Fruit fly (Drosophila melanogaster): ENCODE data around the gene RpS19b.

Gene RpS19b

DNA sequence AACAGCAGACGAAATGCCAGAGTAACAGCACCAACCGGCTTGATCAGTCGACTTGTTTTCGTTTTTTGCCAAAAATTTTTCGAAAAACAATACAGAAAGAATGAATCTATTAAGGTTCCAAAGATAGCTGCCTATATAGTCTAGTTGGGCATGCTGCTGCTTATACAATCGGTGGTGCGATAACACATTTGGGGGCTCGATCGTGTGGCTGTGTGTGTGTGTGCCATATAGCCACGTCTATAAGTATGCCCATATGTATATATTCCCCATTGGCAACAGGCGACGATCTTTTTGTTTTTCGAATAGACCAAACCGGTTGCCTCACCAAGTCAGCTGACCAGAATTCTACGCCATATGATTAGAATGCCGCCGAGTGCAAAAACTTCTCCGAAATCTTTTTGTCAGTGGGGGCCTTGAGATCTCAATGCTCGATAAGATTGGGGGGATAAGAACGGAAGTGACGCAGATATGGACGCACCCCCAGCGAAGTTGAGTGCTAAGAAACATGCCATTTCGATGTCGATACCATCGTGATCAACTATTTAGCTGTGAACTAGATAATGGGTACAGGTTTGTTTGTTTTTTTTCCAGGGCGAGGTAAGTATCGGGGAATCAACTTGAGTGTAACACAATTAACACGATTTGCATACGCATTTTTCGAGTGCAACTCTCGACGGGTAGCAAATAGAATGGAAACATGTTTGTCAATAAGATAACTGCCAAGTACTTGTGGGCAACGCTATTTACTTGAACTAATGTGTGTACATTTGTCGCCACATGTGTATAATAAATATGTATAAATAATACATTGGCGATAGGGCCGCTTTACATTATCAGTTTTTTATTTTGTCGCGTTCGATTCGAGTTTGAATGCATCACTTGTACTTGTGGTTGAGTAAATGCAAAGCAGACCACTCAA lies 6.8 kb upstream of the RpS19b start:
- TF ChIP-seq Pif1A (GFP tag; optimal IDR thresholded peaks at IDR 0.05) (peak; percentile 15), CG17806 (tag; optimal IDR thresholded peaks at IDR 0.05) (no peak), CG8159 (tag; optimal IDR thresholded peaks at IDR 0.05) (no peak), CG4496 (GFP tag; IDR thresholded peaks at IDR 0.05) (peak; percentile 60), CG32121 (GFP tag; IDR thresholded peaks at IDR 0.05) (peak; percentile 37; the same call in 1 of the 2 replicates), Pif1B (GFP tag; optimal IDR thresholded peaks at IDR 0.05) (no peak), D1 (tag; optimal IDR thresholded peaks at IDR 0.05) (no peak), fd96Ca (GFP tag; IDR thresholded peaks at IDR 0.05) (0 out of 3 replicates have a peak, but pooled peaks have one; percentile 49), CG13204 (GFP tag; optimal IDR thresholded peaks at IDR 0.05) (no peak), CG15710 (tag; optimal IDR thresholded peaks at IDR 0.05) (no peak), Ets98B (GFP tag; IDR thresholded peaks at IDR 0.05) (peak; percentile 65), CG12605 (GFP tag; IDR thresholded peaks at IDR 0.05) (no peak; the same call in 1 of the 2 replicates), CG34367 (tag; optimal IDR thresholded peaks at IDR 0.05) (no peak), rn (GFP tag; IDR thresholded peaks at IDR 0.05) (no peak), CG9948 (tag; optimal IDR thresholded peaks at IDR 0.05) (no peak), CG14655 (GFP tag; optimal IDR thresholded peaks at IDR 0.05) (peak; percentile 22), gl (tag; optimal IDR thresholded peaks at IDR 0.05) (no peak), EcR (GFP tag; optimal IDR thresholded peaks at IDR 0.05) (no peak), CG8301 (tag; optimal IDR thresholded peaks at IDR 0.05) (no peak), CG10348 (GFP tag; IDR thresholded peaks at IDR 0.05) (no peak), Snoo (tag; optimal IDR thresholded peaks at IDR 0.05) (no peak)

DNA sequence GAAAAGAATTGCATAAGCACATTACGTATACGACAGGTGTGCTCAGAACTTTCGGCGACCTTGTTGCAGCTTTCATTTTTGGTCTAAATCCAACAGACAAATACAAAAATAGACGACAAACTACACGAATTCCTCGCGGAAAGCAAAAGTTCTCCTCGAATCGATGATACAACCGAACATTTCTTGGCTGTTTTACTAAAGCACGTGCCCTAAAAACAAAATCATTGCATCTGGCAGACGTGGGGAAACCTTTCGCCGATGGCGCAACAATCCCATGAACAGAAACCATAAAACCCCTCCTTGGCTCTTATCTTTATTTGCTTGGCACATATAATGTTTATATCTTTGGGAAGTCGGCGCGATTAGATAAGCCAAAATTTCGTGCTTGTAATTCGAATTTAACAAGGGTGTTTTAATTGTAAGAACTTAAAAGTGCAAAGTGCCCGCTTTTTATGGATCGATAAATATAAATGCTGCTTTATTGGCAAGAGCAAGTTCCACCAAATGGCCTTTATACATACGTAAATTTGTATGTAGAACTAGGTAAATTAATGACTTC lies 5.3 kb upstream of the RpS19b start:
- TF ChIP-seq CG14655 (GFP tag; optimal IDR thresholded peaks at IDR 0.05) = no peak
- no peak for TF ChIP-seq CG10348 (GFP tag; IDR thresholded peaks at IDR 0.05)
- no peak for TF ChIP-seq gl (tag; optimal IDR thresholded peaks at IDR 0.05)

DNA sequence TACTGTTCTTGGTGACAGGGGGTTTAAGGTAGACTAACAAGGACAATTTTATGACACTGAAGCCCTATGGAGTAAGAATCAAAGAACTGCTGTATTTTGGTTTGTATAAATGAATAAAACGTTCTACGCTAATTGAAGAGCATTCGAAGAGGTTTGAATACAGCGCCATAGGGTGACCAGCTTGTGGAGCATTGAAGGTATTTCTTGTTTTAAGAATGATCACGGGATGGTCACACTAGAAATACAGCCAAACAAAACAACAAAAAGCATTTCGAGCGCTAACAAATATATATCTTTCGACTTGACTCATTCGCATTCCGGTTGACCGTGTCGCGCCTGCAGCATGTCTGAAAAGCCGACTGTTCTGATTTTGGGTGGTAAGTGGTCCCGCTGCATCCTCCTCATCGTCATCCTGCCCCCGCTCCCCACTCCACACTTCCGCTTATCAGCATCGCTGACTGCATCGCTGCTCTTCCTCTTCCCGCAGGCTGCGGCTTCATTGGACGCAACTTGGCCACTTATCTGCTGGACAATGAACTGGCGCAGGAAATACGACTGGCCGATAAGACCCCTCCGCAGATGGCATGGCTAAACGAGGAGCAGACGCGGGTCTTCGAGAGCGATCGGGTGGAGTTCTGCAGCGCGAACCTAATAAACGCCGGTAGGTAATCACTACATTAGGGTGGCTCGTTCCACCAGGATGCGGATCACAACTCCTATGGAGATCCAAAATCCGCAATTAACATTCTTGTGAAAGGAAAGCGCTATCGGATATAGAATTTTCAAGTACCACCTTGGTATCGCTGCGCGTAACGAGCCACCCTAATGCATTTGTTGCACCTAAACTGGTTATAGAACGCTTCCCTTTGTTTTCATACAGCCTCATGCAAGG lies 600 bp upstream of the RpS19b start, which contains the start of gene CG5854:
Gene CG5854 (plus strand): TSS at position 229 of the 892 bp plus-strand sequence.
- TF ChIP-seq rn (GFP tag; IDR thresholded peaks at IDR 0.05) (peak; percentile 94), CG17806 (tag; optimal IDR thresholded peaks at IDR 0.05) (peak; percentile 92), CG8301 (tag; optimal IDR thresholded peaks at IDR 0.05) (peak; percentile 96), Pif1A (GFP tag; optimal IDR thresholded peaks at IDR 0.05) (peak; percentile 98), CG13204 (GFP tag; optimal IDR thresholded peaks at IDR 0.05) (peak; percentile 93), Ets98B (GFP tag; IDR thresholded peaks at IDR 0.05) (peak; percentile 99), D1 (tag; optimal IDR thresholded peaks at IDR 0.05) (no peak), CG32121 (GFP tag; IDR thresholded peaks at IDR 0.05) (peak; percentile 96), Snoo (tag; optimal IDR thresholded peaks at IDR 0.05) (peak; percentile 95), EcR (GFP tag; optimal IDR thresholded peaks at IDR 0.05) (peak; percentile 98), CG8159 (tag; optimal IDR thresholded peaks at IDR 0.05) (peak; percentile 96), CG4496 (GFP tag; IDR thresholded peaks at IDR 0.05) (peak; percentile 99), CG10348 (GFP tag; IDR thresholded peaks at IDR 0.05) (peak; percentile 83), fd96Ca (GFP tag; IDR thresholded peaks at IDR 0.05) (peak; percentile 99), CG12605 (GFP tag; IDR thresholded peaks at IDR 0.05) (peak; percentile 98), CG15710 (tag; optimal IDR thresholded peaks at IDR 0.05) (peak; percentile 96), gl (tag; optimal IDR thresholded peaks at IDR 0.05) (peak; percentile 93), CG34367 (tag; optimal IDR thresholded peaks at IDR 0.05) (peak; percentile 95), CG9948 (tag; optimal IDR thresholded peaks at IDR 0.05) (peak; percentile 91), Pif1B (GFP tag; optimal IDR thresholded peaks at IDR 0.05) (peak; percentile 97), CG14655 (GFP tag; optimal IDR thresholded peaks at IDR 0.05) (peak; percentile 98)

DNA sequence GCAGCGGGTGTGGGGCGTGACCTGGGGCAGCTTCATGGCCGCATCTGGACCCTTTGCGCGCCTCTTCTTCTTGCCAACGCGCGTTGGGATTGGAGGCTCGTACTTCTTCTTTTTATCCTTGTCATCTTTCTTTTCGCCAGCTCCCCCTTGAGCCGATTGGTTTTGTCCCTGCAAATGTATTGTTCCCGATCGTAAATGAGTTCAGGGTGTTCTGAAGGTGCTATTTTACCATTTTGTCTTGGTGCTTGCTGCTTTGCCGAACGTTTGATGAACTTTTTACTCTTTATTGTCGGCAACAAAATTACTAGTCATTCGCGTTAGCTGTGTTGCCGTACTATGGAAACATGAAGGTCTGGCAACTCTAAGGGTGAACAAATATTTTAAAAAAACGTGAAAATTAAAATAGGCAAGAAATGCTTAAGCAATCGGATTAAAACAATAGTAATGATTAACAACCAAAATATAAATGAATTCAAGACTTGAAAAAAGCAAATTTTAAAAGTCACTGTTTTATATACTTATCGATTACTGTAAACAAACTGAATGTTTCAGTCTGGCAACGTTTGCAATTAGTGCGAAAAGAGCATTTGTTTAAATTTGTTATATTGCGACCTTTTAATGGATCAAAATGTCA lies 2.1 kb downstream of the RpS19b start, which contains the start of the genes Rpt2 and CG13599:
Gene Rpt2 (minus strand): TSS at position 464 of the 634 bp plus-strand sequence.
Gene CG13599 (plus strand): TSS at position 545 of the 634 bp plus-strand sequence.
- TF ChIP-seq EcR (GFP tag; optimal IDR thresholded peaks at IDR 0.05) (peak; percentile 18), CG32121 (GFP tag; IDR thresholded peaks at IDR 0.05) (no peak), CG10348 (GFP tag; IDR thresholded peaks at IDR 0.05) (no peak), rn (GFP tag; IDR thresholded peaks at IDR 0.05) (no peak)
